Fruit fly (Drosophila melanogaster): ENCODE results near the gene Msr-110.

Gene Msr-110

DNA sequence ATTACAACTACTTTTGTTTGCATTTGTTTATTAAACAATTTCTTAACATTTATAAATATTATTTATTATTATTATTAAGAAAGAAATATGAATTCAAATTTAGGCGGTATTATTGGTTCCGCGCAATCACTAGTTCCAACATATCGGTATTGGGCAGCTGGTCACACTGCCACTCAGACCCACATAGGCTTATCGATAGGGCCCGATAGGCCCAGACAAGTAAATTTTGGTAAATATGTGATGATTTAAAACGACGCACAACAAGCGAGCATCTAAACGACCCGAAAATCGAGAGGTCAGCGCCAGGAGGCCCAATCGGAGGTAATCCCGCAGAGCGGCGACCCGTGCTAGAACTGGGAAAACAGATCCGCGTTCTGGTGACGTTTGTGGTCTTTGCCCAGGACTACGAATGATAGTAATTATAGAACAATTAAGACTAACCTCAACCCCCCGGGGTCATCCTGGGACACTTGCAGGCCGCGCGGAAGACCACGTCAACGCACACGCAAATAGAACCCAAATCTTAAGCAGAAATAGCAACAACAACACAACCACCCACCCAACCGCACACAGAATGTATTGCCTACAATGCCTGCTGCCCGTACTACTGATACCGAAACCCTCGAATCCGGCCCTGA lies 12.0 kb downstream of the Msr-110 start, which contains the start of gene bc10 (continued):
- TF ChIP-seq HmgD (GFP tag; optimal IDR thresholded peaks at IDR 0.05) (no peak), CG15073 (GFP tag; optimal IDR thresholded peaks at IDR 0.05) (no peak), E2f2 (GFP tag; IDR thresholded peaks at IDR 0.05) (peak; percentile 97), Fer1 (GFP tag; optimal IDR thresholded peaks at IDR 0.05) (peak; percentile 12), salm (tag; optimal IDR thresholded peaks at IDR 0.05) (no peak), Sin3A (optimal IDR thresholded peaks at IDR 0.05) (peak; percentile 24), Gsc (GFP tag; IDR thresholded peaks at IDR 0.05) (no peak), shn (GFP tag; optimal IDR thresholded peaks at IDR 0.05) (no peak), Ada2b (GFP tag; IDR thresholded peaks at IDR 0.05) (no peak), Deaf1 (tag; optimal IDR thresholded peaks at IDR 0.05) (no peak), CG6254 (GFP tag; optimal IDR thresholded peaks at IDR 0.05) (no peak), CG13894 (tag; optimal IDR thresholded peaks at IDR 0.05) (peak; percentile 29), Awh (GFP tag; IDR thresholded peaks at IDR 0.05) (no peak), vnd (GFP tag; IDR thresholded peaks at IDR 0.05; ENCODE audit: partially characterized antibody) (peak; percentile 76), CG10959 (GFP tag; IDR thresholded peaks at IDR 0.05) (no peak), Meics (GFP tag; optimal IDR thresholded peaks at IDR 0.05) (no peak), CG17802 (tag; optimal IDR thresholded peaks at IDR 0.05) (no peak), CG3847 (GFP tag; IDR thresholded peaks at IDR 0.05) (0 out of 2 replicates have a peak, but pooled peaks have one; percentile 26), pfk (GFP tag; optimal IDR thresholded peaks at IDR 0.05) (no peak), Tbp (GFP tag; optimal IDR thresholded peaks at IDR 0.05) (no peak), dpn (GFP tag; optimal IDR thresholded peaks at IDR 0.05) (no peak), Doc3 (GFP tag; IDR thresholded peaks at IDR 0.05; ENCODE audit: partially characterized antibody) (peak; percentile 81), Hsf (GFP tag; optimal IDR thresholded peaks at IDR 0.05) (no peak), mld (GFP tag; IDR thresholded peaks at IDR 0.05; ENCODE audit: partially characterized antibody) (peak; percentile 63; the same call in 2 of the 3 replicates), gsb-n (tag; optimal IDR thresholded peaks at IDR 0.05) (no peak), hb (GFP tag; IDR thresholded peaks at IDR 0.05; ENCODE audit: partially characterized antibody) (peak; percentile 69; the same call in 2 of the 3 replicates), insv (GFP tag; optimal IDR thresholded peaks at IDR 0.05) (no peak), twi (tag; optimal IDR thresholded peaks at IDR 0.05) (no peak), CG17359 (tag; optimal IDR thresholded peaks at IDR 0.05) (no peak), Sry-δ (GFP tag; optimal IDR thresholded peaks at IDR 0.05) (peak; percentile 60), her (GFP tag; optimal IDR thresholded peaks at IDR 0.05) (no peak), CG30431 (GFP tag; optimal IDR thresholded peaks at IDR 0.05) (no peak), tna (GFP tag; IDR thresholded peaks at IDR 0.05; ENCODE audit: partially characterized antibody) (peak; percentile 68; the same call in 1 of the 2 replicates), mam (GFP tag; optimal IDR thresholded peaks at IDR 0.05) (no peak), CG11456 (GFP tag; IDR thresholded peaks at IDR 0.05) (no peak), CG42726 (GFP tag; IDR thresholded peaks at IDR 0.05; ENCODE audit: partially characterized antibody) (peak; percentile 90), MBD-R2 (GFP tag; IDR thresholded peaks at IDR 0.05) (peak; percentile 65), CG14965 (GFP tag; optimal IDR thresholded peaks at IDR 0.05; ENCODE audit: borderline replicate concordance) (no peak), gfzf (GFP tag; optimal IDR thresholded peaks at IDR 0.05) (peak; percentile 52), lilli (GFP tag; optimal IDR thresholded peaks at IDR 0.05) (no peak), CG12236 (GFP tag; optimal IDR thresholded peaks at IDR 0.05) (no peak), zen2 (GFP tag; IDR thresholded peaks at IDR 0.05; ENCODE audit: partially characterized antibody) (peak; percentile 54; the same call in 1 of the 3 replicates), bbx (GFP tag; IDR thresholded peaks at IDR 0.05; ENCODE audit: partially characterized antibody) (peak; percentile 89), CG10431 (GFP tag; optimal IDR thresholded peaks at IDR 0.05) (no peak), dysf (GFP tag; IDR thresholded peaks at IDR 0.05) (no peak), peb (GFP tag; IDR thresholded peaks at IDR 0.05) (no peak), dan (GFP tag; IDR thresholded peaks at IDR 0.05) (no peak), CG12219 (GFP tag; optimal IDR thresholded peaks at IDR 0.05) (no peak), crp (GFP tag; optimal IDR thresholded peaks at IDR 0.05) (peak in 1 of 2 experiments; percentile 50), CG31441 (GFP tag; IDR thresholded peaks at IDR 0.05) (no peak)
